Worm (Caenorhabditis elegans): Measurements from ENCODE around the gene rsks-1.

ce11 chrIII:11227025-11227424 is 17.9 kb upstream of the rsks-1 start, which contains the start of gene tbx-37:
- TF ChIP-seq xnd-1 (tag; optimal IDR thresholded peaks at IDR 0.05) = no peak
- no peak for TF ChIP-seq tlf-1 (GFP tag; optimal IDR thresholded peaks at IDR 0.05)
- no peak for TF ChIP-seq nfya-2 (GFP tag; IDR thresholded peaks at IDR 0.05)
- no peak for TF ChIP-seq aptf-2 (GFP tag; conservative IDR thresholded peaks at IDR 0.05)
- TF ChIP-seq ama-1 (optimal IDR thresholded peaks at IDR 0.05) = no peak
- no peak for TF ChIP-seq ama-1 (GFP tag; optimal IDR thresholded peaks at IDR 0.05)
- no peak for TF ChIP-seq ceh-58 (GFP tag; IDR thresholded peaks at IDR 0.05)
- TF ChIP-seq dpl-1 (GFP tag; optimal IDR thresholded peaks at IDR 0.05) = no peak
- no peak for TF ChIP-seq attf-6 (GFP tag; IDR thresholded peaks at IDR 0.05)
- TF ChIP-seq K11D2.4 (GFP tag; IDR thresholded peaks at IDR 0.05) = no peak
